Worm (Caenorhabditis elegans): Measurements from ENCODE around the gene mxl-3.

Gene mxl-3

DNA sequence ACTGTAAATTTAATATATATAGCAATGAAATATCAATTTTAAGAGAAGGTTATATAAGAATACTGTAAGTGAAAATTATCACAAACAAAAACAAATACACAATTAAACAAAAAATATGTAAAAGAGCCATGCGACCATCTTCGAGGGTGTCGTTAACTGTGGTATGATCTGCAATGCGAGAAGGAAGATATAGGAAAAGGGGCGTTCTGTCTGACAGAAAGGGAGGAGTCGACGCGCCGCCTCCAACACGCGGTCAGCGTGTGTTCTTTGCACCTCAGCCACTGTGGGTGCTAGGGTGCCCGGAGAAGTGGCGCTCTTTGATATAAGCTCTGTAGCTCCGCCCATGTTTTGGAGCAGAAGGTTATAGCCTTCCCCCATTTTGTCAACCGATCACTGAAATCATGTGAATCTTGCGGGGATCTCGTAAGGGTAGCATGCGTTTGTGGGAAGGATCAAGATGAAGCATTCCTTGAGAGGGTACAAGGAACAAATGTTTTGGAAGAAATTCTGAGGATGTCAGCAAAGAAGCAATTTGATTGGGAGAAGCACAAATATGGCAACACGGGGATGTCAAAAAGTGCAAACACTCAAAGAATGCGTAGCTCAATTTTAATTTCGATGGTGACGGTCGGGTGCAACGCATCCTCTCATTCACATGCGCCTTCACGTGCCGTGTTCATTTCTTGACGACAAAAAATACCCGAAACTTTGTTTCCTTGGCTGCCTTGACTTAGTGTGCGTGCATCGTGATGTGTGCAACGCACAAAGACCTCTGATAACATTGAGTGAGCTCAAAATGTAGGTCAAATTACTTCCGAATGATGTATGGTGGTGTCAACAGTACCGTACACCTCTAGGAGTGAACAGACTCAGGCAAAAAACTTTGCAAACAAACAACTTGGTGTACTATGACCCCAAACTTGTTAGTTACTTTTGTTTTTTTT lies at the start of gene mxl-3:
TSS of gene mxl-3 (minus strand) at position 1 of the 944 bp plus-strand sequence.
- no peak for TF ChIP-seq snpc-4 (tag; optimal IDR thresholded peaks at IDR 0.05)
- TF ChIP-seq ama-1 (optimal IDR thresholded peaks at IDR 0.05), result peak; percentile 61
- TF ChIP-seq nhr-11 (tag; optimal IDR thresholded peaks at IDR 0.05), result peak; percentile 76
- TF ChIP-seq lin-39 (tag; optimal IDR thresholded peaks at IDR 0.05), result peak; percentile 8
- TF ChIP-seq nfya-1 (tag; optimal IDR thresholded peaks at IDR 0.05; ENCODE audit: insufficient read depth), result peak; percentile 44
- peak; percentile 34 for TF ChIP-seq nhr-23 (tag; optimal IDR thresholded peaks at IDR 0.05)
- TF ChIP-seq egl-27 (tag; optimal IDR thresholded peaks at IDR 0.05), result no peak
- TF ChIP-seq pqm-1 (tag; optimal IDR thresholded peaks at IDR 0.05), result peak; percentile 62
- TF ChIP-seq elt-3 (tag; optimal IDR thresholded peaks at IDR 0.05), result peak in 1 of 3 experiments; percentile 0
- peak; percentile 59 for TF ChIP-seq pha-4 (tag; optimal IDR thresholded peaks at IDR 0.05)
- no peak for TF ChIP-seq nhr-76 (tag; optimal IDR thresholded peaks at IDR 0.05)
- peak; percentile 21 for TF ChIP-seq mml-1 (tag; optimal IDR thresholded peaks at IDR 0.05)
- TF ChIP-seq nhr-77 (tag; optimal IDR thresholded peaks at IDR 0.05), result no peak
- TF ChIP-seq nhr-43 (tag; optimal IDR thresholded peaks at IDR 0.05; ENCODE audit: poor library complexity, severe bottlenecking), result peak; percentile 73
- TF ChIP-seq elt-2 (tag; optimal IDR thresholded peaks at IDR 0.05), result peak; percentile 75

DNA sequence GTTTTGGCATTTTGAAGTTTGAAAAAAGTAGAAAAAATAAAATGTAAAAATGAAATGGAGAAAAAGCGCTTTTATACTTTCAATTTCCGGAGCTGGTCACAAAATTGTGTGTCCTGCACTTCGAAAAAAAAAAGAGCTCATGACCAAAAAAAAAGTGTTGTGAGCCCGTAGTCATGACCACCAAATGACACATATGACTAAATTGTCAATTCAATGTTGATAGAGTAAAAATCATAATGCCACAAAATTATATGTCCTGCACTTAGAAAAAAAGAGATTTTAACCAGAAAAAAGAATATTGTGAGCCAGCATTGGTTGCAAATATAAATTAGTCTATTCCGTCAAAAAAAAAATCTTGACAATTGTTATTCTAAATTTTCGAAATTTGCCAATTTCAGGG lies 48.6 kb upstream of the mxl-3 start, which contains the start of gene F02C12.2:
TSS of gene F02C12.2 (minus strand) at position 101 of the 400 bp plus-strand sequence.
- TF ChIP-seq lin-15B (tag; optimal IDR thresholded peaks at IDR 0.05) (no peak), elt-1 (tag; optimal IDR thresholded peaks at IDR 0.05) (no peak), unc-62 (GFP tag; optimal IDR thresholded peaks at IDR 0.05) (no peak), nhr-23 (tag; optimal IDR thresholded peaks at IDR 0.05) (no peak), R02D3.7 (tag; optimal IDR thresholded peaks at IDR 0.05) (no peak), nhr-237 (tag; optimal IDR thresholded peaks at IDR 0.05) (no peak), aly-2 (tag; optimal IDR thresholded peaks at IDR 0.05) (no peak), fkh-10 (GFP tag; optimal IDR thresholded peaks at IDR 0.05) (no peak), nhr-76 (tag; optimal IDR thresholded peaks at IDR 0.05) (no peak), nhr-11 (tag; optimal IDR thresholded peaks at IDR 0.05) (no peak), mdl-1 (tag; optimal IDR thresholded peaks at IDR 0.05) (no peak), jun-1 (tag; optimal IDR thresholded peaks at IDR 0.05) (no peak), tbx-2 (tag; optimal IDR thresholded peaks at IDR 0.05) (no peak), pha-4 (tag; optimal IDR thresholded peaks at IDR 0.05) (no peak), ceh-28 (tag; optimal IDR thresholded peaks at IDR 0.05) (no peak), lsy-12 (tag; optimal IDR thresholded peaks at IDR 0.05) (no peak), hmg-11 (tag; optimal IDR thresholded peaks at IDR 0.05) (no peak), nhr-77 (tag; optimal IDR thresholded peaks at IDR 0.05) (no peak), elt-2 (tag; optimal IDR thresholded peaks at IDR 0.05) (no peak), unc-39 (tag; optimal IDR thresholded peaks at IDR 0.05) (no peak)

DNA sequence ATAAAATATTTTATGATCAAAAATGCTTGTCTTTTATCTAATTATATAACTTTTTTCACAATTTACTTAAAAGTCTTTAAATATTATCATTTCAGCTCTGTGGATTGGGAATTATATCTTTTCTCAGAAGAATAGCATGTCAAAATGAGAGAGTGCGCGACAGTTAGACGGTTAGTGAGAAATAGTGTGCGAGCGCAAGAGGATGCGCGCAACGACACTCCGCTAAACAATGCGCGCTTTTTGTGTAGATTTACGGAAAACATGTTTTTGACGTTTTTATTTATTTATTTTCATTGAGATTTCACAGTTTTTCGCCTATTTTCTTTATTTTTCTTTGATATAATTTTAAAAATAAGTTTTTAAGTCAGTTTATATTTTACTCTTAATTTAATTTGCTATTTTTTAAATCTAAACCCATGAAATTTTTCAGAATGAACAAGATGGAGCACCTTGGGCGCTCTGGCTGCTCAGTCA lies 46.0 kb upstream of the mxl-3 start, which contains the start of gene F02C12.3:
TSS of gene F02C12.3 (plus strand) at position 424 of the 474 bp plus-strand sequence.
- TF ChIP-seq elt-3 (tag; optimal IDR thresholded peaks at IDR 0.05) (no peak), egl-5 (tag; optimal IDR thresholded peaks at IDR 0.05) (peak; percentile 46), unc-39 (tag; optimal IDR thresholded peaks at IDR 0.05) (no peak), fkh-10 (GFP tag; optimal IDR thresholded peaks at IDR 0.05) (peak; percentile 39), snpc-4 (tag; optimal IDR thresholded peaks at IDR 0.05) (peak; percentile 47), fos-1 (tag; optimal IDR thresholded peaks at IDR 0.05) (no peak), nhr-67 (tag; optimal IDR thresholded peaks at IDR 0.05) (no peak), ztf-11 (tag; optimal IDR thresholded peaks at IDR 0.05) (no peak), ceh-9 (tag; optimal IDR thresholded peaks at IDR 0.05) (no peak), nhr-23 (tag; optimal IDR thresholded peaks at IDR 0.05) (peak; percentile 88), lin-15B (tag; optimal IDR thresholded peaks at IDR 0.05) (peak; percentile 91), nhr-43 (tag; optimal IDR thresholded peaks at IDR 0.05; ENCODE audit: poor library complexity, severe bottlenecking) (peak; percentile 64), pha-4 (tag; optimal IDR thresholded peaks at IDR 0.05) (peak; percentile 90), ama-1 (optimal IDR thresholded peaks at IDR 0.05) (no peak), tbx-2 (tag; optimal IDR thresholded peaks at IDR 0.05) (peak; percentile 65), nhr-25 (tag; optimal IDR thresholded peaks at IDR 0.05) (peak; percentile 84), ceh-28 (tag; optimal IDR thresholded peaks at IDR 0.05) (peak; percentile 46), ceh-16 (tag; optimal IDR thresholded peaks at IDR 0.05) (no peak), fkh-2 (tag; optimal IDR thresholded peaks at IDR 0.05) (no peak), nhr-237 (tag; optimal IDR thresholded peaks at IDR 0.05) (no peak), nhr-12 (tag; optimal IDR thresholded peaks at IDR 0.05) (no peak), nhr-76 (tag; optimal IDR thresholded peaks at IDR 0.05) (no peak), ZK546.5 (tag; optimal IDR thresholded peaks at IDR 0.05) (no peak), sea-2 (GFP tag; optimal IDR thresholded peaks at IDR 0.05) (no peak), ceh-82 (tag; optimal IDR thresholded peaks at IDR 0.05) (peak; percentile 41), mdl-1 (tag; optimal IDR thresholded peaks at IDR 0.05) (no peak), pqm-1 (tag; optimal IDR thresholded peaks at IDR 0.05) (peak; percentile 36), lsy-12 (tag; optimal IDR thresholded peaks at IDR 0.05) (no peak), daf-12 (tag; optimal IDR thresholded peaks at IDR 0.05) (no peak), elt-2 (tag; optimal IDR thresholded peaks at IDR 0.05) (peak; percentile 37), mml-1 (tag; optimal IDR thresholded peaks at IDR 0.05) (no peak), hmg-11 (tag; optimal IDR thresholded peaks at IDR 0.05) (peak; percentile 74), nfya-1 (tag; optimal IDR thresholded peaks at IDR 0.05; ENCODE audit: insufficient read depth) (peak; percentile 87), unc-62 (GFP tag; optimal IDR thresholded peaks at IDR 0.05) (no peak), egl-27 (tag; optimal IDR thresholded peaks at IDR 0.05) (no peak), R02D3.7 (tag; optimal IDR thresholded peaks at IDR 0.05) (peak; percentile 97), nhr-28 (tag; optimal IDR thresholded peaks at IDR 0.05) (no peak)
